Worm (Caenorhabditis elegans) whole organism, mixed stage, embryonic: ENCODE measurements around the gene F55G11.1.

Source experiments
- elt-3 ChIP-seq: fragments of 150-350 bp; optimal IDR thresholded peaks from 2 replicates; lab custom pipeline; 2014; ENCODE audit warnings: missing biosample characterization, missing genetic modification characterization
- nhr-2 ChIP-seq: fragments of 150-350 bp; optimal IDR thresholded peaks from 2 replicates; lab custom pipeline; 2014; ENCODE audit warnings: missing biosample characterization, missing genetic modification characterization

DNA sequence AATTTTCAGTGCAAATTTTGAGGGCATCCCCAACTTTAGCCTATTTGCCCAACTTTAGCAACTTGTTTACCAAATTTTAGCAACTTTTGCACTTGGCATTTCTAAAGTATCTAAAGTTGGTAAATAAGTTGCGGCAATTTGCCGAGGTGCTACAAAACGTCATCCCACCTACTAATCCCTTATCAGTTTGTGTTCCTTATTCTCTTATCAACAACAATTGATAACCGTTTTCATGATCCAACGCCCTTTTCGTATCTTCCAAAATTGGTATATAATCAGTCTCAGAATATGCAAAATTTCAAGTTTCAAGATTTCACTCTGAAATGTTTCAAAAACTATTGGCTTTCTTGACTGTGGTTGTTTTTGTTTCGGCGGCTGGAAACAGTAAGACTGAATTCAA lies 26.9 kb upstream of the F55G11.1 start, which contains the start of gene F55G11.4:
- TF ChIP-seq elt-3 (tag; lab: Kevin White, UChicago) (no peak), nhr-2 (tag; lab: Kevin White, UChicago) (no peak)
